Fruit fly (Drosophila melanogaster): ENCODE measurements around the gene Peritrophin-15b.

DNA sequence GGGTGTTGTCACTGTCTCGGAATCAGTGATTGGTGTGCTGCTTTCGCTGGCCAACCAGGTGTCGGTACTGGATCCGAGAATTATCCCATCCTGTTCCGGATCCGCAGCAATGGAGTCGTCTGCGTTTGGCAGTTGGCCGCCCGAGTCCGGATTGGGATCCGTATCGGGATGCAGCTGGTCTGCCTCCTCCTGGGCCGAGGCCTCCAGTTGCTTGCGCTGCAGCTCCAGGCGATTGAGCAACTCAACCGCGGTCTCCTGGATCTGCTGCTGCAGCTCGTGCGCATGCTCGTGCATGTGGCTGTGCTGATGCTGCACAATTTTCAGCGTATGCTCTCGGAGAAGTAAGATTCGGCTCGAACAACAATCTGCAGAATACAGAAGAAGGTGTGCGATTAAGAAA lies 37.4 kb upstream of the Peritrophin-15b start:
- TF ChIP-seq nom (GFP tag; optimal IDR thresholded peaks at IDR 0.05) (no peak), HLH4C (GFP tag; IDR thresholded peaks at IDR 0.05; ENCODE audit: partially characterized antibody) (no peak), CG6272 (GFP tag; IDR thresholded peaks at IDR 0.05) (no peak), Elba2 (GFP tag; optimal IDR thresholded peaks at IDR 0.05) (no peak), Blimp-1 (GFP tag; optimal IDR thresholded peaks at IDR 0.05) (no peak), Ets97D (GFP tag; optimal IDR thresholded peaks at IDR 0.05) (no peak), Dad (GFP tag; optimal IDR thresholded peaks at IDR 0.05) (no peak), ERR (GFP tag; optimal IDR thresholded peaks at IDR 0.05) (no peak), Aef1 (GFP tag; IDR thresholded peaks at IDR 0.05) (no peak), Optix (GFP tag; IDR thresholded peaks at IDR 0.05) (no peak), Hr39 (optimal IDR thresholded peaks at IDR 0.05) (no peak), Camta (GFP tag; optimal IDR thresholded peaks at IDR 0.05) (no peak), trh (GFP tag; optimal IDR thresholded peaks at IDR 0.05) (no peak), chm (GFP tag; IDR thresholded peaks at IDR 0.05) (no peak)
